Worm (Caenorhabditis elegans): ENCODE measurements around the gene aat-7.

aat-7 gene

DNA sequence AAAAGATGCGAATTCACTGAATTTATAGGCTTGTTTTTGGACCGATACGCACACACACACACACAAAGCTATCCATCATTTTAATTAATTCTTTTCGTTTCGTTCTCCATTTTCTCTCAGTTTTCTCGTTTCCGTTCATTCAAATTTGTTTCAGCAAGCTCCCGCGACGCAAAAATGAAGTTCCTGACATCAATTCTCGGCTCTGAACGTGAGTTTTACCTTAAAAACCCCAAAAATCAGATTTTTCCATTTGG lies 51.6 kb downstream of the aat-7 start, which contains the start of gene Y51H7C.3:
Gene Y51H7C.3, plus strand, starts transcription at position 155 of the 254 bp plus-strand sequence.
- no peak for TF ChIP-seq ceh-2 (tag; optimal IDR thresholded peaks at IDR 0.05)
- no peak for TF ChIP-seq C08G9.2 (tag; optimal IDR thresholded peaks at IDR 0.05)
- no peak for TF ChIP-seq rnt-1 (tag; optimal IDR thresholded peaks at IDR 0.05)
- TF ChIP-seq unc-55 (GFP tag; optimal IDR thresholded peaks at IDR 0.05), result no peak
- TF ChIP-seq pros-1 (tag; optimal IDR thresholded peaks at IDR 0.05), result no peak
